Worm (Caenorhabditis elegans) whole organism, young adult: ENCODE data around the gene srh-15.

Experiments used
- B0261.1 ChIP-seq: sonication (generic microtip); optimal IDR thresholded peaks from 2 replicates; lab custom pipeline; 2016; ENCODE audit warnings: mild to moderate bottlenecking, missing genetic modification characterization, moderate library complexity, missing compliant biosample characterization
- B0336.3 ChIP-seq: fragments of 200-800 bp; sonication (Bioruptor generic); IDR thresholded peaks from 2 replicates; pipeline ENCODE4 v1.3.6; 2022; ENCODE audit warnings: missing genetic modification characterization, missing compliant biosample characterization
- C06A6.2 ChIP-seq: fragments of 200-800 bp; sonication (Bioruptor generic); conservative IDR thresholded peaks from 2 replicates; pipeline ENCODE4 v1.3.6; 2022; ENCODE audit warnings: missing genetic modification characterization, missing compliant biosample characterization
- F10E7.11 ChIP-seq: sonication (generic microtip); optimal IDR thresholded peaks from 2 replicates; lab custom pipeline; 2017; ENCODE audit warnings: mild to moderate bottlenecking, missing genetic modification characterization, moderate library complexity, missing compliant biosample characterization
- F33H1.4 ChIP-seq: fragments of 200-800 bp; sonication (Bioruptor generic); IDR thresholded peaks from 2 replicates; pipeline ENCODE4 v1.3.6; 2022; ENCODE audit warnings: missing genetic modification reagents, missing genetic modification characterization, missing compliant biosample characterization
- F37B4.10 ChIP-seq: fragments of 200-800 bp; sonication (Bioruptor generic); IDR thresholded peaks from 2 replicates; pipeline ENCODE4 v1.3.6; 2022; ENCODE audit warnings: missing genetic modification characterization, missing compliant biosample characterization
- F39B2.1 ChIP-seq: fragments of 200-800 bp; sonication (Bioruptor generic); IDR thresholded peaks from 2 replicates; pipeline ENCODE4 v1.3.6; 2022; ENCODE audit warnings: missing genetic modification reagents, missing genetic modification characterization, missing compliant biosample characterization
- T07F8.4 ChIP-seq: sonication (generic microtip); optimal IDR thresholded peaks from 2 replicates; lab custom pipeline; 2016; ENCODE audit warnings: mild to moderate bottlenecking, missing genetic modification characterization, moderate library complexity, missing compliant biosample characterization
- T26A5.8 ChIP-seq: sonication (generic microtip); optimal IDR thresholded peaks from 2 replicates; lab custom pipeline; 2016; ENCODE audit warnings: missing genetic modification characterization, missing compliant biosample characterization
- Y53G8AR.9 ChIP-seq: fragments of 200-800 bp; sonication (Bioruptor generic); conservative IDR thresholded peaks from 2 replicates; pipeline ENCODE4 v1.3.6; 2022; ENCODE audit warnings: missing genetic modification reagents, missing genetic modification characterization, missing compliant biosample characterization
- Y56A3A.18 ChIP-seq: fragments of 200-800 bp; sonication (Bioruptor generic); IDR thresholded peaks from 2 replicates; pipeline ENCODE4 v1.3.6; 2022; ENCODE audit warnings: missing genetic modification reagents, missing genetic modification characterization, missing compliant biosample characterization
- Y79H2A.3 ChIP-seq: fragments of 200-800 bp; sonication (Bioruptor generic); conservative IDR thresholded peaks from 2 replicates; pipeline ENCODE4 v1.3.6; 2022; ENCODE audit warnings: missing genetic modification reagents, missing genetic modification characterization, missing compliant biosample characterization
- ZK185.1 ChIP-seq: sonication (generic microtip); optimal IDR thresholded peaks from 2 replicates; lab custom pipeline; 2016; ENCODE audit warnings: mild to moderate bottlenecking, missing genetic modification characterization, missing compliant biosample characterization; ENCODE audit not compliant: poor library complexity, severe bottlenecking
- akir-1 ChIP-seq: fragments of 200-800 bp; sonication (Bioruptor generic); optimal IDR thresholded peaks from 2 replicates; lab custom pipeline; 2018; ENCODE audit warnings: mild to moderate bottlenecking, missing genetic modification characterization, moderate library complexity, missing compliant biosample characterization
- ama-1 ChIP-seq, 3 experiments: fragments of 150-350 bp in 1 of 3; sonication (generic microtip) in 2 of 3; optimal IDR thresholded peaks; 2 replicates each; lab custom pipeline; 2014 to 2018; ENCODE audit warnings: missing biosample characterization in 2 of 3, missing genetic modification characterization in 2 of 3, missing genetic modification reagents in 2 of 3
- attf-3 ChIP-seq: fragments of 200-800 bp; sonication (Bioruptor generic); conservative IDR thresholded peaks from 2 replicates; pipeline ENCODE4 v1.3.6; 2022; ENCODE audit warnings: missing genetic modification reagents, missing genetic modification characterization, missing compliant biosample characterization
- attf-5 ChIP-seq: fragments of 200-800 bp; sonication (Bioruptor generic); optimal IDR thresholded peaks from 2 replicates; lab custom pipeline; 2018; ENCODE audit warnings: mild to moderate bottlenecking, missing genetic modification characterization, missing compliant biosample characterization
- cebp-2 ChIP-seq: fragments of 200-800 bp; sonication (Bioruptor generic); IDR thresholded peaks from 2 replicates; pipeline ENCODE4 v1.3.6; 2022; ENCODE audit warnings: missing genetic modification characterization, missing compliant biosample characterization
- ceh-40 ChIP-seq: fragments of 200-800 bp; sonication (Bioruptor generic); IDR thresholded peaks from 2 replicates; pipeline ENCODE4 v1.3.6; 2022; ENCODE audit warnings: missing genetic modification characterization, missing compliant biosample characterization
- ceh-79 ChIP-seq: sonication (generic microtip); optimal IDR thresholded peaks from 2 replicates; lab custom pipeline; 2017; ENCODE audit warnings: mild to moderate bottlenecking, missing genetic modification characterization, missing compliant biosample characterization
- dpff-1 ChIP-seq: sonication (generic microtip); optimal IDR thresholded peaks from 2 replicates; lab custom pipeline; 2017; ENCODE audit warnings: mild to moderate bottlenecking, missing genetic modification characterization, missing compliant biosample characterization
- dpl-1 ChIP-seq: fragments of 150-350 bp; optimal IDR thresholded peaks from 2 replicates; lab custom pipeline; 2014; ENCODE audit warnings: missing biosample characterization, missing genetic modification reagents, missing genetic modification characterization
- efl-1 ChIP-seq: fragments of 150-350 bp; optimal IDR thresholded peaks from 2 replicates; lab custom pipeline; 2014; ENCODE audit warnings: missing biosample characterization, missing genetic modification reagents, missing genetic modification characterization
- egl-18 ChIP-seq: fragments of 200-800 bp; sonication (Bioruptor generic); IDR thresholded peaks from 2 replicates; pipeline ENCODE4 v1.3.6; 2022; ENCODE audit warnings: missing genetic modification reagents, missing genetic modification characterization, missing compliant biosample characterization
- egrh-3 ChIP-seq: fragments of 200-800 bp; sonication (Bioruptor generic); IDR thresholded peaks from 2 replicates; pipeline ENCODE4 v1.3.6; 2022; ENCODE audit warnings: missing genetic modification reagents, missing genetic modification characterization, missing compliant biosample characterization
- him-1 ChIP-seq: sonication (generic microtip); optimal IDR thresholded peaks from 2 replicates; lab custom pipeline; 2016; ENCODE audit warnings: missing genotype, missing genetic modification reagents, missing genetic modification characterization, missing compliant biosample characterization
- hrde-1 ChIP-seq: sonication (generic microtip); optimal IDR thresholded peaks from 2 replicates; lab custom pipeline; 2016; ENCODE audit warnings: missing genetic modification characterization, mild to moderate bottlenecking, missing compliant biosample characterization, moderate library complexity, missing genotype, missing genetic modification reagents, borderline replicate concordance
- hsf-1 ChIP-seq: fragments of 200-800 bp; sonication (Bioruptor generic); IDR thresholded peaks from 2 replicates; pipeline ENCODE4 v1.3.6; 2022; ENCODE audit warnings: missing genetic modification reagents, missing genetic modification characterization, missing compliant biosample characterization
- let-607 ChIP-seq, 2 experiments: fragments of 200-800 bp in 1 of 2; sonication (Bioruptor generic) in 1 of 2; sonication (generic microtip) in 1 of 2; optimal IDR thresholded peaks; 2 replicates each; lab custom pipeline; 2016 to 2018; ENCODE audit warnings: mild to moderate bottlenecking in 2 of 2, missing compliant biosample characterization in 2 of 2, missing genetic modification characterization in 2 of 2, moderate library complexity in 2 of 2, missing genotype in 1 of 2
- lin-26 ChIP-seq: fragments of 200-800 bp; sonication (Bioruptor generic); IDR thresholded peaks from 2 replicates; pipeline ENCODE4 v1.3.6; 2022; ENCODE audit warnings: missing genetic modification reagents, missing genetic modification characterization, missing compliant biosample characterization
- lin-35 ChIP-seq, 3 experiments: fragments of 150-350 bp in 2 of 3; sonication (generic microtip) in 1 of 3; optimal IDR thresholded peaks; 2 replicates each; lab custom pipeline; 2014 to 2018; ENCODE audit warnings: missing biosample characterization in 3 of 3, missing genetic modification characterization in 3 of 3, missing genetic modification reagents in 3 of 3
- lsl-1 ChIP-seq: fragments of 200-800 bp; sonication (Bioruptor generic); optimal IDR thresholded peaks from 2 replicates; lab custom pipeline; 2018; ENCODE audit warnings: mild to moderate bottlenecking, missing genetic modification characterization, moderate library complexity, missing compliant biosample characterization
- madf-10 ChIP-seq: sonication (generic microtip); optimal IDR thresholded peaks from 2 replicates; lab custom pipeline; 2016; ENCODE audit warnings: mild to moderate bottlenecking, missing genetic modification characterization, missing compliant biosample characterization
- nfya-2 ChIP-seq: fragments of 200-800 bp; sonication (Bioruptor generic); IDR thresholded peaks from 2 replicates; pipeline ENCODE4 v1.3.6; 2022; ENCODE audit warnings: missing genetic modification reagents, missing genetic modification characterization, missing compliant biosample characterization
- pbrm-1 ChIP-seq: fragments of 200-800 bp; sonication (Bioruptor generic); IDR thresholded peaks from 2 replicates; pipeline ENCODE4 v1.3.6; 2022; ENCODE audit warnings: missing genetic modification reagents, missing genetic modification characterization, missing compliant biosample characterization
- pha-4 ChIP-seq: fragments of 150-350 bp; sonication (generic microtip); optimal IDR thresholded peaks from 2 replicates; lab custom pipeline; 2014; ENCODE audit warnings: missing biosample characterization, missing genetic modification reagents, missing genetic modification characterization
- rec-8 ChIP-seq, 2 experiments: sonication (generic microtip); optimal IDR thresholded peaks; 2 replicates each; lab custom pipeline; 2016; ENCODE audit warnings: mild to moderate bottlenecking in 2 of 2, missing genetic modification characterization in 2 of 2, missing genetic modification reagents in 2 of 2, missing genotype in 2 of 2, missing biosample characterization in 1 of 2, missing compliant biosample characterization in 1 of 2, moderate library complexity in 1 of 2
- rpc-1 ChIP-seq, 2 experiments: fragments of 150-350 bp in 1 of 2; sonication (generic microtip) in 1 of 2; optimal IDR thresholded peaks; 2 replicates each; lab custom pipeline; 2014 to 2018; ENCODE audit warnings: missing biosample characterization in 1 of 2, missing genetic modification characterization in 1 of 2, missing genetic modification reagents in 1 of 2, missing genotype in 1 of 2
- sdz-38 ChIP-seq: sonication (generic microtip); optimal IDR thresholded peaks from 2 replicates; lab custom pipeline; 2016; ENCODE audit warnings: missing genotype, missing genetic modification characterization, missing compliant biosample characterization
- sea-2 ChIP-seq: fragments of 200-800 bp; sonication (Bioruptor generic); IDR thresholded peaks from 2 replicates; pipeline ENCODE4 v1.3.6; 2022; ENCODE audit warnings: missing genetic modification characterization, missing compliant biosample characterization
- snpc-1.3 ChIP-seq: sonication (generic microtip); optimal IDR thresholded peaks from 2 replicates; lab custom pipeline; 2017; ENCODE audit warnings: missing genetic modification characterization, mild to moderate bottlenecking, missing compliant biosample characterization, antibody characterized with exemption, moderate library complexity, missing genotype, missing genetic modification reagents; ENCODE audit not compliant: insufficient read depth
- tbp1 ChIP-seq: fragments of 200-800 bp; sonication (Bioruptor generic); optimal IDR thresholded peaks from 2 replicates; lab custom pipeline; 2018; ENCODE audit warnings: mild to moderate bottlenecking, missing genetic modification characterization, missing compliant biosample characterization
- unc-62 ChIP-seq: fragments of 150-350 bp; optimal IDR thresholded peaks from 2 replicates; lab custom pipeline; 2014; ENCODE audit warnings: missing biosample characterization, missing genetic modification reagents, missing genetic modification characterization
- xnd-1 ChIP-seq: sonication (generic microtip); optimal IDR thresholded peaks from 2 replicates; lab custom pipeline; 2016; ENCODE audit warnings: missing genotype, missing genetic modification reagents, missing genetic modification characterization, missing compliant biosample characterization
- zim-3 ChIP-seq: sonication (generic microtip); optimal IDR thresholded peaks from 2 replicates; lab custom pipeline; 2017; ENCODE audit warnings: mild to moderate bottlenecking, missing genetic modification characterization, moderate library complexity, missing compliant biosample characterization
- ztf-18 ChIP-seq: sonication (generic microtip); optimal IDR thresholded peaks from 2 replicates; lab custom pipeline; 2016; ENCODE audit warnings: missing genotype, mild to moderate bottlenecking, missing genetic modification characterization, missing compliant biosample characterization
- ztf-26 ChIP-seq: sonication (generic microtip); optimal IDR thresholded peaks from 2 replicates; lab custom pipeline; 2017; ENCODE audit warnings: missing genetic modification characterization, missing compliant biosample characterization
- ztf-6 ChIP-seq: fragments of 200-800 bp; sonication (Bioruptor generic); IDR thresholded peaks from 2 replicates; pipeline ENCODE4 v1.3.6; 2022; ENCODE audit warnings: missing genetic modification reagents, missing genetic modification characterization, missing compliant biosample characterization

The srh-15 gene

ce11 chrV:13312210-13312676, 8.5 kb upstream of the srh-15 start, which contains the start of gene nasp-2 (continued):
- TF ChIP-seq F37B4.10 (GFP tag; lab: Robert Waterston, UW): no peak
- TF ChIP-seq T07F8.4 (tag; lab: Kevin White, UChicago): no peak
- no peak for TF ChIP-seq zim-3 (tag; lab: Kevin White, UChicago)
- TF ChIP-seq B0261.1: no peak
- TF ChIP-seq dpl-1 (GFP tag; lab: Kevin White, UChicago): peak; percentile 99
- no peak for TF ChIP-seq F10E7.11 (tag; lab: Kevin White, UChicago)
- TF ChIP-seq Y53G8AR.9 (GFP tag; lab: Robert Waterston, UW): peak; percentile 92
- peak; percentile 97 for TF ChIP-seq lsl-1 (GFP tag; lab: Kevin White, UChicago)
- no peak for TF ChIP-seq ceh-79 (tag; lab: Kevin White, UChicago)
- no peak for TF ChIP-seq ama-1 (optimal IDR thresholded peaks at IDR 0.05; lab: Kevin White, UChicago)
- TF ChIP-seq ama-1 (GFP tag; optimal IDR thresholded peaks at IDR 0.05; lab: Kevin White, UChicago): no peak
- TF ChIP-seq him-1: peak; percentile 50
- no peak for TF ChIP-seq madf-10 (tag; lab: Kevin White, UChicago)
- TF ChIP-seq tbp1 (GFP tag; lab: Kevin White, UChicago): peak; percentile 73
- no peak for TF ChIP-seq sea-2 (GFP tag; lab: Robert Waterston, UW)
- no peak for TF ChIP-seq Y56A3A.18 (GFP tag; lab: Robert Waterston, UW)
- TF ChIP-seq akir-1 (GFP tag; lab: Kevin White, UChicago): no peak
- peak; percentile 77 for TF ChIP-seq lin-26
- TF ChIP-seq egrh-3: peak; percentile 53; the same call in 1 of the 2 replicates
- TF ChIP-seq rpc-1 (optimal IDR thresholded peaks at IDR 0.05; lab: Kevin White, UChicago): no peak
- TF ChIP-seq rpc-1 (tag; optimal IDR thresholded peaks at IDR 0.05; lab: Kevin White, UChicago): peak; percentile 14
- no peak for TF ChIP-seq T26A5.8 (tag; lab: Kevin White, UChicago)
- no peak for TF ChIP-seq let-607 (tag; optimal IDR thresholded peaks at IDR 0.05; lab: Kevin White, UChicago)
- TF ChIP-seq xnd-1 (tag; lab: Kevin White, UChicago): peak; percentile 99
- no peak for TF ChIP-seq C06A6.2 (GFP tag; lab: Robert Waterston, UW)
- TF ChIP-seq F39B2.1: no peak
- TF ChIP-seq ZK185.1 (tag; lab: Kevin White, UChicago): no peak
- TF ChIP-seq attf-3 (GFP tag; lab: Robert Waterston, UW): peak; percentile 96
- TF ChIP-seq nfya-2 (GFP tag; lab: Robert Waterston, UW): no peak
- no peak for TF ChIP-seq cebp-2 (GFP tag; lab: Robert Waterston, UW)
- no peak for TF ChIP-seq rec-8 (tag; optimal IDR thresholded peaks at IDR 0.05; lab: Kevin White, UChicago)
- no peak for TF ChIP-seq ztf-6 (GFP tag; lab: Robert Waterston, UW)
- no peak for TF ChIP-seq ztf-26 (tag; lab: Kevin White, UChicago)
- peak; percentile 80 for TF ChIP-seq snpc-1.3
- peak; percentile 52 for TF ChIP-seq hrde-1 (tag; lab: Kevin White, UChicago)
- TF ChIP-seq hsf-1: peak; percentile 91
- peak; percentile 99 for TF ChIP-seq F33H1.4 (GFP tag; lab: Robert Waterston, UW)
- TF ChIP-seq attf-5: peak; percentile 20
- peak; percentile 82 for TF ChIP-seq pbrm-1 (GFP tag; lab: Robert Waterston, UW)
- no peak for TF ChIP-seq dpff-1 (tag; lab: Kevin White, UChicago)
- TF ChIP-seq lin-35 (GFP tag; optimal IDR thresholded peaks at IDR 0.05; lab: Kevin White, UChicago): peak; percentile 27 to 82 (median 73)
- no peak for TF ChIP-seq ceh-40
- peak; percentile 92 for TF ChIP-seq B0336.3 (GFP tag; lab: Robert Waterston, UW)
- no peak for TF ChIP-seq unc-62 (GFP tag; lab: Kevin White, UChicago)
- peak; percentile 80 for TF ChIP-seq Y79H2A.3 (GFP tag; lab: Robert Waterston, UW)
- TF ChIP-seq efl-1 (GFP tag; lab: Kevin White, UChicago): peak; percentile 100
- TF ChIP-seq ztf-18 (tag; lab: Kevin White, UChicago): peak; percentile 31
- TF ChIP-seq sdz-38 (tag; lab: Kevin White, UChicago): no peak
- no peak for TF ChIP-seq egl-18 (GFP tag; lab: Robert Waterston, UW)
- no peak for TF ChIP-seq pha-4
